Fruit fly (Drosophila melanogaster) whole organism, embryonic: Measurements from ENCODE around the gene Nin.

Experiments
- ATbp ChIP-seq: fragments of 200-800 bp; sonication (Bioruptor generic); optimal IDR thresholded peaks from 2 replicates; lab custom pipeline; 2017; ENCODE audit warnings: missing biosample characterization, mild to moderate bottlenecking, missing genetic modification characterization, missing genetic modification reagents
- Ada2b ChIP-seq: fragments of 200-800 bp; sonication (Bioruptor generic); IDR thresholded peaks from 2 replicates; pipeline ENCODE4 v1.3.6; 2022; ENCODE audit warnings: missing biosample characterization, missing genetic modification characterization
- CG10209 ChIP-seq: fragments of 200-800 bp; sonication (Bioruptor generic); optimal IDR thresholded peaks from 3 replicates; lab custom pipeline; 2017; ENCODE audit warnings: missing biosample characterization, mild to moderate bottlenecking, missing genetic modification characterization, missing genetic modification reagents
- CG10267 ChIP-seq: fragments of 200-800 bp; sonication (Bioruptor generic); optimal IDR thresholded peaks from 2 replicates; lab custom pipeline; 2018; ENCODE audit warnings: missing biosample characterization, mild to moderate bottlenecking, missing genetic modification characterization, moderate library complexity
- CG10462 ChIP-seq: fragments of 200-800 bp; sonication (Bioruptor generic); optimal IDR thresholded peaks from 2 replicates; lab custom pipeline; 2016; ENCODE audit warnings: missing biosample characterization, missing genetic modification characterization
- CG10654 ChIP-seq: fragments of 200-800 bp; sonication (Bioruptor generic); optimal IDR thresholded peaks from 2 replicates; lab custom pipeline; 2016; ENCODE audit warnings: missing biosample characterization, missing genetic modification characterization
- CG11085 ChIP-seq: fragments of 200-800 bp; sonication (Bioruptor generic); IDR thresholded peaks from 2 replicates; pipeline ENCODE4 v1.3.6; 2022; ENCODE audit warnings: missing biosample characterization, missing genetic modification characterization
- CG12299 ChIP-seq: fragments of 200-800 bp; sonication (Bioruptor generic); optimal IDR thresholded peaks from 2 replicates; lab custom pipeline; 2018; ENCODE audit warnings: missing biosample characterization, mild to moderate bottlenecking, missing genetic modification characterization
- CG13296 ChIP-seq: fragments of 200-800 bp; sonication (Bioruptor generic); optimal IDR thresholded peaks from 3 replicates; lab custom pipeline; 2018; ENCODE audit warnings: missing biosample characterization, mild to moderate bottlenecking, missing genetic modification characterization
- CG13424 ChIP-seq: fragments of 200-800 bp; sonication (Bioruptor generic); optimal IDR thresholded peaks from 2 replicates; lab custom pipeline; 2019; ENCODE audit warnings: missing biosample characterization, mild to moderate bottlenecking, missing genetic modification characterization, moderate library complexity
- CG14050 ChIP-seq: fragments of 200-800 bp; sonication (Bioruptor generic); IDR thresholded peaks from 3 replicates; pipeline ENCODE4 v1.3.6; 2022; ENCODE audit warnings: missing biosample characterization, missing genetic modification characterization
- CG14710 ChIP-seq: fragments of 200-800 bp; sonication (Bioruptor generic); optimal IDR thresholded peaks from 3 replicates; lab custom pipeline; 2019; ENCODE audit warnings: missing biosample characterization, mild to moderate bottlenecking, missing genetic modification characterization, moderate library complexity
- CG16815 ChIP-seq: fragments of 200-800 bp; sonication (Bioruptor generic); optimal IDR thresholded peaks from 3 replicates; lab custom pipeline; 2017; ENCODE audit warnings: missing biosample characterization, mild to moderate bottlenecking, missing genetic modification characterization
- CG17359 ChIP-seq: fragments of 200-800 bp; sonication (Bioruptor generic); optimal IDR thresholded peaks from 3 replicates; lab custom pipeline; 2018; ENCODE audit warnings: missing biosample characterization, mild to moderate bottlenecking, missing genetic modification characterization, moderate library complexity
- CG17612 ChIP-seq: fragments of 200-800 bp; sonication (Bioruptor generic); IDR thresholded peaks from 2 replicates; pipeline ENCODE4 v1.3.6; 2022; ENCODE audit warnings: missing biosample characterization, missing genetic modification characterization
- CG18476 ChIP-seq: fragments of 200-800 bp; sonication (Bioruptor generic); optimal IDR thresholded peaks from 2 replicates; lab custom pipeline; 2016; ENCODE audit warnings: missing biosample characterization, mild to moderate bottlenecking, missing genetic modification characterization
- CG18619 ChIP-seq: fragments of 200-800 bp; sonication (Bioruptor generic); optimal IDR thresholded peaks from 3 replicates; lab custom pipeline; 2017; ENCODE audit warnings: missing biosample characterization, mild to moderate bottlenecking, missing genetic modification characterization
- CG2120 ChIP-seq: fragments of 200-800 bp; sonication (Bioruptor generic); optimal IDR thresholded peaks from 3 replicates; lab custom pipeline; 2016; ENCODE audit warnings: missing biosample characterization, missing genetic modification characterization
- CG30403 ChIP-seq: fragments of 200-800 bp; sonication (Bioruptor generic); optimal IDR thresholded peaks from 3 replicates; lab custom pipeline; 2016; ENCODE audit warnings: missing biosample characterization, missing genetic modification characterization
- CG34376 ChIP-seq: fragments of 200-800 bp; sonication (Bioruptor generic); optimal IDR thresholded peaks from 2 replicates; lab custom pipeline; 2018; ENCODE audit warnings: missing biosample characterization, mild to moderate bottlenecking, missing genetic modification characterization
- CG34422 ChIP-seq: fragments of 200-800 bp; sonication (Bioruptor generic); IDR thresholded peaks from 3 replicates; pipeline ENCODE4 v1.3.6; 2022; ENCODE audit warnings: missing biosample characterization, missing genetic modification characterization
- CG4328 ChIP-seq: fragments of 200-800 bp; sonication (Bioruptor generic); optimal IDR thresholded peaks from 3 replicates; lab custom pipeline; 2017; ENCODE audit warnings: missing biosample characterization, missing genetic modification reagents, missing genetic modification characterization
- CG4424 ChIP-seq: fragments of 200-800 bp; sonication (Bioruptor generic); optimal IDR thresholded peaks from 3 replicates; lab custom pipeline; 2016; ENCODE audit warnings: missing biosample characterization, missing genetic modification characterization
- CG5180 ChIP-seq: fragments of 200-800 bp; sonication (Bioruptor generic); optimal IDR thresholded peaks from 3 replicates; lab custom pipeline; 2017; ENCODE audit warnings: missing biosample characterization, missing genetic modification characterization, mild to moderate bottlenecking, moderate library complexity, missing genetic modification reagents
- CG6254 ChIP-seq: fragments of 200-800 bp; sonication (Bioruptor generic); optimal IDR thresholded peaks from 3 replicates; lab custom pipeline; 2017; ENCODE audit warnings: mild to moderate bottlenecking, missing biosample characterization, missing genetic modification reagents, missing genetic modification characterization
- CG6765 ChIP-seq: fragments of 200-800 bp; sonication (Bioruptor generic); optimal IDR thresholded peaks from 3 replicates; lab custom pipeline; 2017; ENCODE audit warnings: missing biosample characterization, mild to moderate bottlenecking, missing genetic modification characterization
- CG9437 ChIP-seq: fragments of 200-800 bp; sonication (Bioruptor generic); optimal IDR thresholded peaks from 2 replicates; lab custom pipeline; 2018; ENCODE audit warnings: missing biosample characterization, mild to moderate bottlenecking, missing genetic modification characterization
- Ets65A ChIP-seq: fragments of 200-800 bp; sonication (Bioruptor generic); peaks from one replicate; lab custom pipeline; 2016; ENCODE audit warnings: missing biosample characterization, missing genetic modification characterization
- HmgD ChIP-seq: fragments of 200-800 bp; sonication (Bioruptor generic); optimal IDR thresholded peaks from 3 replicates; lab custom pipeline; 2016; ENCODE audit warnings: missing biosample characterization, missing genetic modification characterization
- Mes4 ChIP-seq: fragments of 200-800 bp; sonication (Bioruptor generic); optimal IDR thresholded peaks from 2 replicates; lab custom pipeline; 2016; ENCODE audit warnings: missing biosample characterization, missing genetic modification characterization
- Spps ChIP-seq: fragments of 200-800 bp; sonication (Bioruptor generic); optimal IDR thresholded peaks from 2 replicates; lab custom pipeline; 2018; ENCODE audit warnings: missing biosample characterization, mild to moderate bottlenecking, missing genetic modification characterization
- YL-1 ChIP-seq: fragments of 200-800 bp; sonication (Bioruptor generic); optimal IDR thresholded peaks from 3 replicates; lab custom pipeline; 2017; ENCODE audit warnings: missing biosample characterization, mild to moderate bottlenecking, missing genetic modification characterization
- bowl ChIP-seq: fragments of 200-800 bp; sonication (Bioruptor generic); IDR thresholded peaks from 2 replicates; pipeline ENCODE4 v1.3.6; 2022; ENCODE audit warnings: missing biosample characterization, missing genetic modification characterization
- cad ChIP-seq: fragments of >200 bp; optimal IDR thresholded peaks from 2 replicates; lab custom pipeline; 2017; ENCODE audit warnings: missing biosample characterization, missing genetic modification characterization
- cato ChIP-seq: fragments of 200-800 bp; sonication (Bioruptor generic); optimal IDR thresholded peaks from 2 replicates; lab custom pipeline; 2016; ENCODE audit warnings: missing biosample characterization, missing genetic modification characterization, borderline replicate concordance
- croc ChIP-seq: fragments of 200-800 bp; sonication (Bioruptor generic); conservative IDR thresholded peaks from 3 replicates; pipeline ENCODE4 v1.3.6; 2022; ENCODE audit warnings: missing biosample characterization, missing genetic modification characterization
- crol ChIP-seq: fragments of 200-800 bp; sonication (Bioruptor generic); IDR thresholded peaks from 2 replicates; pipeline ENCODE4 v1.3.6; 2022; ENCODE audit warnings: missing biosample characterization, missing genetic modification characterization
- crp ChIP-seq, 2 experiments: fragments of 200-800 bp; sonication (Bioruptor generic); optimal IDR thresholded peaks; 2 replicates in 1 of 2; 3 replicates in 1 of 2; lab custom pipeline; 2017; ENCODE audit warnings: missing biosample characterization in 2 of 2, missing genetic modification characterization in 2 of 2, mild to moderate bottlenecking in 1 of 2, moderate library complexity in 1 of 2
- dimm ChIP-seq: fragments of 200-800 bp; sonication (Bioruptor generic); IDR thresholded peaks from 2 replicates; pipeline ENCODE4 v1.3.6; 2022; ENCODE audit warnings: missing biosample characterization, missing genetic modification characterization
- eve ChIP-seq, 2 experiments: fragments of >200 bp; optimal IDR thresholded peaks; 2 replicates each; lab custom pipeline; 2017; ENCODE audit warnings: missing biosample characterization in 2 of 2, missing genetic modification characterization in 2 of 2
- ewg ChIP-seq: fragments of 200-800 bp; sonication (Bioruptor generic); optimal IDR thresholded peaks from 3 replicates; lab custom pipeline; 2017; ENCODE audit warnings: mild to moderate bottlenecking, missing biosample characterization, missing genetic modification reagents, missing genetic modification characterization
- gsb-n ChIP-seq: fragments of 200-800 bp; sonication (Bioruptor generic); optimal IDR thresholded peaks from 3 replicates; lab custom pipeline; 2018; ENCODE audit warnings: missing biosample characterization, mild to moderate bottlenecking, missing genetic modification characterization
- h ChIP-seq: fragments of >200 bp; optimal IDR thresholded peaks from 2 replicates; lab custom pipeline; 2017
- sna ChIP-seq: fragments of 200-800 bp; sonication (Bioruptor generic); IDR thresholded peaks from 2 replicates; pipeline ENCODE4 v1.3.6; 2022; ENCODE audit warnings: missing biosample characterization, missing genetic modification characterization; ENCODE audit not compliant: partially characterized antibody
- sqz ChIP-seq: fragments of 200-800 bp; sonication (Bioruptor generic); optimal IDR thresholded peaks from 3 replicates; lab custom pipeline; 2018; ENCODE audit warnings: missing biosample characterization, mild to moderate bottlenecking, missing genetic modification characterization
- stc ChIP-seq: fragments of 200-800 bp; sonication (Bioruptor generic); IDR thresholded peaks from 2 replicates; pipeline ENCODE4 v1.3.6; 2022; ENCODE audit warnings: missing biosample characterization, missing genetic modification characterization
- unc-4 ChIP-seq: fragments of 200-800 bp; sonication (Bioruptor generic); IDR thresholded peaks from 2 replicates; pipeline ENCODE4 v1.3.6; 2022; ENCODE audit warnings: missing biosample characterization, missing genetic modification characterization; ENCODE audit not compliant: partially characterized antibody
- vvl ChIP-seq: fragments of 200-800 bp; sonication (Bioruptor generic); IDR thresholded peaks from 2 replicates; pipeline ENCODE4 v1.3.6; 2022; ENCODE audit warnings: missing biosample characterization, missing genetic modification characterization
- wek ChIP-seq: fragments of 200-800 bp; sonication (Bioruptor generic); optimal IDR thresholded peaks from 3 replicates; lab custom pipeline; 2018; ENCODE audit warnings: missing biosample characterization, mild to moderate bottlenecking, missing genetic modification characterization, moderate library complexity

Gene Nin

dm6 chr2L:5298978-5299627, 20.8 kb upstream of the Nin start (continued):
- TF ChIP-seq YL-1 (GFP tag; lab: Kevin White, UChicago) (peak; percentile 23), CG5180 (GFP tag; lab: Kevin White, UChicago) (peak; percentile 85), unc-4 (GFP tag; lab: Robert Waterston, UW) (no peak), croc (peak; percentile 74), stc (GFP tag; lab: Robert Waterston, UW) (peak; percentile 78), CG13424 (tag; lab: Kevin White, UChicago) (peak; percentile 94), ewg (GFP tag; lab: Kevin White, UChicago) (peak; percentile 82), CG10209 (peak; percentile 83), CG2120 (peak; percentile 79), CG14710 (peak; percentile 76), Spps (tag; lab: Kevin White, UChicago) (peak; percentile 70), h (no peak), eve (GFP tag; optimal IDR thresholded peaks at IDR 0.05; lab: Kevin White, UChicago) (peak in 1 of 2 experiments; percentile 93), ATbp (GFP tag; lab: Kevin White, UChicago) (peak; percentile 95), CG4424 (GFP tag; lab: Kevin White, UChicago) (peak; percentile 83), vvl (GFP tag; lab: Robert Waterston, UW) (peak; percentile 87), Mes4 (peak; percentile 33), CG16815 (GFP tag; lab: Kevin White, UChicago) (peak; percentile 73), cato (peak; percentile 75), sqz (GFP tag; lab: Kevin White, UChicago) (peak; percentile 89), CG10267 (tag; lab: Kevin White, UChicago) (peak; percentile 77), cad (GFP tag; lab: Kevin White, UChicago) (no peak), sna (GFP tag; lab: Robert Waterston, UW) (no peak), CG11085 (no peak), CG6765 (GFP tag; lab: Kevin White, UChicago) (no peak), CG34422 (peak; percentile 52; the same call in 1 of the 3 replicates), CG13296 (GFP tag; lab: Kevin White, UChicago) (peak; percentile 67), Ada2b (GFP tag; lab: Robert Waterston, UW) (peak; percentile 65), gsb-n (tag; lab: Kevin White, UChicago) (peak; percentile 91), Ets65A (peak; percentile 52), dimm (peak; percentile 76), CG14050 (GFP tag; lab: Robert Waterston, UW) (peak; percentile 51; the same call in 2 of the 3 replicates), CG30403 (GFP tag; lab: Kevin White, UChicago) (peak; percentile 86), bowl (0 out of 2 replicates have a peak, but pooled peaks have one; percentile 17), crol (GFP tag; lab: Robert Waterston, UW) (peak; percentile 34; the same call in 1 of the 2 replicates), CG17612 (GFP tag; lab: Robert Waterston, UW) (no peak), CG34376 (GFP tag; lab: Kevin White, UChicago) (no peak), wek (GFP tag; lab: Kevin White, UChicago) (no peak), CG6254 (GFP tag; lab: Kevin White, UChicago) (peak; percentile 88), CG17359 (tag; lab: Kevin White, UChicago) (peak; percentile 87), HmgD (no peak), CG10654 (peak; percentile 75), CG12299 (tag; lab: Kevin White, UChicago) (peak; percentile 73), CG4328 (peak; percentile 55), CG18619 (peak; percentile 82), CG18476 (peak; percentile 46), CG10462 (GFP tag; lab: Kevin White, UChicago) (peak; percentile 70), crp (GFP tag; optimal IDR thresholded peaks at IDR 0.05; lab: Kevin White, UChicago) (peak in 1 of 2 experiments; percentile 13), CG9437 (peak; percentile 82)
